Worm (Caenorhabditis elegans) whole organism, late embryonic: ENCODE results near the gene F38C2.4.
"Not testable (repeated sequence)": the region's sequence is repeated elsewhere in the genome, so short reads cannot be mapped to it uniquely, and the experiment has no call there.

Source experiments
- C38D4.7 ChIP-seq: fragments of 200-800 bp; sonication (Bioruptor generic); optimal IDR thresholded peaks from 2 replicates; lab custom pipeline; 2018; ENCODE audit warnings: mild to moderate bottlenecking, missing genetic modification characterization, moderate library complexity, missing compliant biosample characterization
- K09A11.1 ChIP-seq: sonication (generic microtip); optimal IDR thresholded peaks from 2 replicates; lab custom pipeline; 2017; ENCODE audit warnings: antibody characterized with exemption, mild to moderate bottlenecking, missing genetic modification characterization, missing compliant biosample characterization; ENCODE audit not compliant: insufficient read depth
- T23F11.4 ChIP-seq: fragments of 200-800 bp; sonication (Bioruptor generic); optimal IDR thresholded peaks from 2 replicates; lab custom pipeline; 2018; ENCODE audit warnings: mild to moderate bottlenecking, missing genetic modification characterization, missing compliant biosample characterization
- Y22D7AL.16 ChIP-seq: sonication (generic microtip); optimal IDR thresholded peaks from 2 replicates; lab custom pipeline; 2016; ENCODE audit warnings: missing genetic modification characterization, missing compliant biosample characterization
- ama-1 ChIP-seq: fragments of 150-350 bp; optimal IDR thresholded peaks from 2 replicates; lab custom pipeline; 2014
- ceh-14 ChIP-seq: sonication (generic microtip); optimal IDR thresholded peaks from 2 replicates; lab custom pipeline; 2016; ENCODE audit warnings: missing genotype, missing genetic modification characterization, missing compliant biosample characterization
- ceh-18 ChIP-seq: sonication (generic microtip); optimal IDR thresholded peaks from 2 replicates; lab custom pipeline; 2016; ENCODE audit warnings: missing genetic modification characterization, missing compliant biosample characterization
- ceh-19 ChIP-seq: fragments of 200-800 bp; sonication (Bioruptor generic); optimal IDR thresholded peaks from 2 replicates; lab custom pipeline; 2018; ENCODE audit warnings: mild to moderate bottlenecking, missing genetic modification characterization, missing compliant biosample characterization
- ceh-30 ChIP-seq: fragments of 150-350 bp; optimal IDR thresholded peaks from 2 replicates; lab custom pipeline; 2014; ENCODE audit warnings: missing biosample characterization, missing genetic modification characterization
- ceh-31 ChIP-seq: sonication (generic microtip); optimal IDR thresholded peaks from 2 replicates; lab custom pipeline; 2016; ENCODE audit warnings: missing genetic modification characterization, missing compliant biosample characterization
- ceh-34 ChIP-seq: sonication (generic microtip); optimal IDR thresholded peaks from 2 replicates; lab custom pipeline; 2016; ENCODE audit warnings: mild to moderate bottlenecking, missing genetic modification characterization, missing compliant biosample characterization
- ceh-45 ChIP-seq: fragments of 200-800 bp; sonication (Bioruptor generic); IDR thresholded peaks from 2 replicates; pipeline ENCODE4 v1.3.6; 2022; ENCODE audit warnings: missing genetic modification reagents, missing genetic modification characterization, missing compliant biosample characterization
- che-1 ChIP-seq: sonication (generic microtip); optimal IDR thresholded peaks from 2 replicates; lab custom pipeline; 2016; ENCODE audit warnings: mild to moderate bottlenecking, missing genetic modification characterization, missing compliant biosample characterization
- dve-1 ChIP-seq: sonication (generic microtip); optimal IDR thresholded peaks from 2 replicates; lab custom pipeline; 2017; ENCODE audit warnings: antibody characterized with exemption, mild to moderate bottlenecking, missing genetic modification characterization, missing compliant biosample characterization
- elt-2 ChIP-seq: sonication (generic microtip); optimal IDR thresholded peaks from 2 replicates; lab custom pipeline; 2016; ENCODE audit warnings: missing genetic modification reagents, missing genetic modification characterization, missing compliant biosample characterization
- ets-4 ChIP-seq: sonication (generic microtip); optimal IDR thresholded peaks from 2 replicates; lab custom pipeline; 2016; ENCODE audit warnings: missing genetic modification characterization, missing compliant biosample characterization
- eyg-1 ChIP-seq: sonication (generic microtip); optimal IDR thresholded peaks from 2 replicates; lab custom pipeline; 2016; ENCODE audit warnings: missing genotype, missing genetic modification characterization, missing compliant biosample characterization
- fax-1 ChIP-seq: sonication (generic microtip); optimal IDR thresholded peaks from 2 replicates; lab custom pipeline; 2016; ENCODE audit warnings: missing genotype, missing genetic modification characterization, missing compliant biosample characterization
- gmeb-2 ChIP-seq: sonication (generic microtip); optimal IDR thresholded peaks from 2 replicates; lab custom pipeline; 2016; ENCODE audit warnings: missing genetic modification characterization, inconsistent platforms, missing compliant biosample characterization
- hlh-15 ChIP-seq: sonication (generic microtip); optimal IDR thresholded peaks from 2 replicates; lab custom pipeline; 2016; ENCODE audit warnings: missing genetic modification characterization, missing compliant biosample characterization
- hlh-6 ChIP-seq: sonication (generic microtip); optimal IDR thresholded peaks from 2 replicates; lab custom pipeline; 2016; ENCODE audit warnings: missing genotype, missing genetic modification characterization, missing compliant biosample characterization
- lim-6 ChIP-seq: sonication (generic microtip); optimal IDR thresholded peaks from 2 replicates; lab custom pipeline; 2016; ENCODE audit warnings: missing genetic modification characterization, missing compliant biosample characterization
- madf-2 ChIP-seq: sonication (generic microtip); optimal IDR thresholded peaks from 2 replicates; lab custom pipeline; 2017; ENCODE audit warnings: missing genetic modification characterization, missing compliant biosample characterization
- mec-3 ChIP-seq: sonication (generic microtip); optimal IDR thresholded peaks from 2 replicates; lab custom pipeline; 2016; ENCODE audit warnings: borderline replicate concordance, missing genetic modification characterization, missing compliant biosample characterization
- nfya-1 ChIP-seq: sonication (generic microtip); optimal IDR thresholded peaks from 2 replicates; lab custom pipeline; 2017; ENCODE audit warnings: missing genetic modification characterization, mild to moderate bottlenecking, missing compliant biosample characterization, antibody characterized with exemption, moderate library complexity
- nhr-11 ChIP-seq: fragments of 150-350 bp; optimal IDR thresholded peaks from 2 replicates; lab custom pipeline; 2014; ENCODE audit warnings: missing biosample characterization, missing genetic modification characterization
- nhr-232 ChIP-seq: sonication (generic microtip); optimal IDR thresholded peaks from 2 replicates; lab custom pipeline; 2016; ENCODE audit warnings: missing genetic modification characterization, missing compliant biosample characterization
- npax-4 ChIP-seq: sonication (generic microtip); optimal IDR thresholded peaks from 2 replicates; lab custom pipeline; 2016; ENCODE audit warnings: missing genetic modification characterization, missing compliant biosample characterization
- odd-2 ChIP-seq: sonication (generic microtip); optimal IDR thresholded peaks from 2 replicates; lab custom pipeline; 2017; ENCODE audit warnings: antibody characterized with exemption, mild to moderate bottlenecking, missing genetic modification characterization, missing compliant biosample characterization
- pag-3 ChIP-seq: sonication (generic microtip); optimal IDR thresholded peaks from 2 replicates; lab custom pipeline; 2016; ENCODE audit warnings: missing compliant biosample characterization, missing genetic modification characterization, borderline replicate concordance
- pax-1 ChIP-seq: fragments of 150-350 bp; optimal IDR thresholded peaks from 2 replicates; lab custom pipeline; 2014; ENCODE audit warnings: missing biosample characterization, missing genetic modification characterization
- pha-2 ChIP-seq: sonication (generic microtip); optimal IDR thresholded peaks from 2 replicates; lab custom pipeline; 2017; ENCODE audit warnings: mild to moderate bottlenecking, missing genetic modification characterization, missing compliant biosample characterization
- pha-4 ChIP-seq: fragments of 150-350 bp; optimal IDR thresholded peaks from 2 replicates; lab custom pipeline; 2018; ENCODE audit warnings: missing biosample characterization, missing genetic modification reagents, missing genetic modification characterization
- pqm-1 ChIP-seq: sonication (generic microtip); optimal IDR thresholded peaks from 2 replicates; lab custom pipeline; 2016; ENCODE audit warnings: missing genetic modification characterization, missing compliant biosample characterization
- rnt-1 ChIP-seq: sonication (generic microtip); optimal IDR thresholded peaks from 2 replicates; lab custom pipeline; 2016; ENCODE audit warnings: missing genetic modification characterization, missing compliant biosample characterization
- sdc-2 ChIP-seq: sonication (generic microtip); optimal IDR thresholded peaks from 2 replicates; lab custom pipeline; 2016; ENCODE audit warnings: missing genotype, missing genetic modification characterization, missing compliant biosample characterization
- sox-4 ChIP-seq: sonication (generic microtip); optimal IDR thresholded peaks from 2 replicates; lab custom pipeline; 2017; ENCODE audit warnings: mild to moderate bottlenecking, missing genetic modification characterization, inconsistent platforms, missing compliant biosample characterization
- tbx-7 ChIP-seq: sonication (generic microtip); optimal IDR thresholded peaks from 2 replicates; lab custom pipeline; 2016; ENCODE audit warnings: missing genotype, missing genetic modification characterization, missing compliant biosample characterization
- ttx-3 ChIP-seq: sonication (generic microtip); optimal IDR thresholded peaks from 2 replicates; lab custom pipeline; 2016; ENCODE audit warnings: missing genetic modification reagents, missing genetic modification characterization, missing compliant biosample characterization
- unc-42 ChIP-seq: sonication (generic microtip); optimal IDR thresholded peaks from 2 replicates; lab custom pipeline; 2016; ENCODE audit warnings: missing genotype, missing genetic modification characterization, missing compliant biosample characterization
- zip-5 ChIP-seq: sonication (generic microtip); optimal IDR thresholded peaks from 2 replicates; lab custom pipeline; 2016; ENCODE audit warnings: missing genetic modification characterization, missing compliant biosample characterization
- ztf-16 ChIP-seq: sonication (generic microtip); optimal IDR thresholded peaks from 2 replicates; lab custom pipeline; 2017; ENCODE audit warnings: missing genetic modification characterization, missing compliant biosample characterization

Gene F38C2.4

ce11 chrIV:16306918-16307317, 35.9 kb downstream of the F38C2.4 start:
- TF ChIP-seq ceh-45 (GFP tag; lab: Robert Waterston, UW), result no peak
- TF ChIP-seq nhr-11 (tag; lab: Kevin White, UChicago), result no peak
- TF ChIP-seq tbx-7 (tag; lab: Kevin White, UChicago), result no peak
- no peak for TF ChIP-seq pha-2
- TF ChIP-seq C38D4.7, result no peak
- no peak for TF ChIP-seq sox-4 (tag; lab: Kevin White, UChicago)
- no peak for TF ChIP-seq ceh-19
- TF ChIP-seq lim-6, result no peak
- no peak for TF ChIP-seq fax-1 (tag; lab: Kevin White, UChicago)
- no peak for TF ChIP-seq pax-1 (tag; lab: Kevin White, UChicago)
- no peak for TF ChIP-seq eyg-1 (tag; lab: Kevin White, UChicago)
- no peak for TF ChIP-seq gmeb-2 (tag; lab: Kevin White, UChicago)
- no peak for TF ChIP-seq unc-42
- no peak for TF ChIP-seq ceh-14
- TF ChIP-seq ztf-16 (tag; lab: Kevin White, UChicago), result no peak
- TF ChIP-seq zip-5 (tag; lab: Kevin White, UChicago), result no peak
- TF ChIP-seq dve-1 (tag; lab: Kevin White, UChicago), result no peak
- TF ChIP-seq pqm-1 (tag; lab: Kevin White, UChicago), result no peak

DNA sequence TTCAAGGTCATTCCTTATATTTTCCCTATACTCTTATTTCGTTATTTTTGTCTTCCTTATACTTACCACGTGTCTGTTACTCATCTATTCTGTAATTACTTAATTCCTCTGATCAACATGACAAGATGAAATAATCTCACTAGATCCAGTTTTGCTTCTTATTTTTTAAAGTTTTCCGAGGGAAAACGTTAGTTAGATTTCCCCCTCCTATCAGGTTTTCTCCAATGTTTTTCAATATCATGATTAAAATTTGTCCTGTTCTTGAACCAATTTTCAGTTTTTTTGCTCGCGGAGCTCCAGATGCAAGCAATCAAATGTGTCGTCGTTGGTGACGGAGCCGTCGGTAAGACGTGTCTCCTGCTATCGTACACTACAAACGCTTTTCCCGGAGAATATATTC, 36.9 kb downstream of the F38C2.4 start, which contains the start of gene rac-2:
Gene rac-2, plus strand, starts transcription at position 301 of the 400 bp plus-strand sequence.
- TF ChIP-seq pha-2, ceh-19, mec-3: not testable (repeated sequence)
- TF ChIP-seq, all 69 proteins: peak for 0; not testable (repeated sequence) for 69

DNA sequence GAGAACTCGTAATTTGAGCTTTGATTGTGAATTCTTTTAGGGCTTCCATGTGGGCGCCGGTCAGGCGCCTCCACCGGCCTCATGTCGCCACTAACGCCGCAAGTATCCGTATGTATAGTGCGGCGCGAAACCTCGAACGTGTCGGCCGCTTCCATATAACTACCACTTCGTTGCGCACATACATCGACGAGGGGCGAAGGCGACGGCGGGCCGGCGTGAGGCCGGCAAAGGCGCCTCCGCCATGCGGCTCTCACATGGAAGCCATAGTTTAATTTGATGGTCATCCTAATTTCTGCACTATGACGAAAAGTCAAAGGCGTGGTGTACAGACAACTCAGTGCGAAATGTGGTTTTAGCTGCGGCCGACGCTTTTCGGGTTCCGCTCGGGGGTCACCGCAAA, 39.0 kb downstream of the F38C2.4 start:
- TF ChIP-seq ttx-3 (tag; lab: Kevin White, UChicago), result no peak
- TF ChIP-seq lim-6, result no peak
- TF ChIP-seq T23F11.4 (GFP tag; lab: Kevin White, UChicago), result no peak
- no peak for TF ChIP-seq sox-4 (tag; lab: Kevin White, UChicago)
- no peak for TF ChIP-seq npax-4 (tag; lab: Kevin White, UChicago)
- no peak for TF ChIP-seq hlh-15 (tag; lab: Kevin White, UChicago)
- TF ChIP-seq elt-2 (tag; lab: Kevin White, UChicago), result no peak
- TF ChIP-seq ceh-34 (tag; lab: Kevin White, UChicago), result no peak
- no peak for TF ChIP-seq pax-1 (tag; lab: Kevin White, UChicago)
- TF ChIP-seq gmeb-2 (tag; lab: Kevin White, UChicago), result no peak
- no peak for TF ChIP-seq sdc-2 (tag; lab: Kevin White, UChicago)
- no peak for TF ChIP-seq hlh-6 (tag; lab: Kevin White, UChicago)
- TF ChIP-seq Y22D7AL.16 (tag; lab: Kevin White, UChicago), result no peak
- no peak for TF ChIP-seq nhr-232 (tag; lab: Kevin White, UChicago)
- no peak for TF ChIP-seq mec-3
- TF ChIP-seq rnt-1 (tag; lab: Kevin White, UChicago), result no peak
- TF ChIP-seq ama-1, result no peak
- TF ChIP-seq pag-3 (tag; lab: Kevin White, UChicago), result no peak
- TF ChIP-seq ceh-31 (tag; lab: Kevin White, UChicago), result no peak

DNA sequence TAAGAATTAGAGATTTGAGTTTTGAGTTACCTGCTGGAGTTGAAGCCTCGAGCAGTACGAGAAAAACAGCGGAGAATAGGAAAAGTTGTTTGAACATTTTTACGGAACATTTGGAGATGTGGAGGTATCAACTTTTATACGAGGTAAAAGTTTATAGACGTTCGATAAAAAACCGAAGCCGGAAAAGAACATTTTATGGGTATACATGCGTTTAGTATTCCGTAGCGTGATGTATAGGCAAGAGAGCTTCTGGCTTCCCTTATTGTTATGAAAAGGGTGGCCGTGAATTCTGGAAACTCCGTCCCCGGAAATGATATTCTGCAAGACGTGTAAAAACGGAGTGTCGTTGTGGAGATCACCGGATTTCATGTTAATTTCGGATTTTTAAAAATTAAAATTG, 49.4 kb downstream of the F38C2.4 start, which contains the start of gene K03D3.5:
Gene K03D3.5, minus strand, starts transcription at position 101 of the 400 bp plus-strand sequence.
- TF ChIP-seq K09A11.1 (no peak), tbx-7 (tag; lab: Kevin White, UChicago) (no peak), odd-2 (tag; lab: Kevin White, UChicago) (no peak), che-1 (tag; lab: Kevin White, UChicago) (no peak), T23F11.4 (GFP tag; lab: Kevin White, UChicago) (no peak), ama-1 (no peak), hlh-6 (tag; lab: Kevin White, UChicago) (no peak), nfya-1 (no peak), ceh-34 (tag; lab: Kevin White, UChicago) (no peak), pag-3 (tag; lab: Kevin White, UChicago) (no peak), ceh-30 (tag; lab: Kevin White, UChicago) (no peak), ets-4 (tag; lab: Kevin White, UChicago) (no peak), madf-2 (no peak), ceh-18 (no peak), pha-4 (tag; lab: Kevin White, UChicago) (no peak), npax-4 (tag; lab: Kevin White, UChicago) (no peak)
